Worm (Caenorhabditis elegans) whole organism, early embryonic: ENCODE measurements around the gene fzr-1.

Experiments used
- B0310.2 ChIP-seq: sonication (generic microtip); optimal IDR thresholded peaks from 2 replicates; lab custom pipeline; 2016; ENCODE audit warnings: mild to moderate bottlenecking, missing genetic modification characterization, missing compliant biosample characterization
- F13C5.2 ChIP-seq: sonication (generic microtip); optimal IDR thresholded peaks from 2 replicates; lab custom pipeline; 2017; ENCODE audit warnings: mild to moderate bottlenecking, missing genetic modification characterization, inconsistent platforms, missing compliant biosample characterization
- aly-1 ChIP-seq: sonication (generic microtip); optimal IDR thresholded peaks from 2 replicates; lab custom pipeline; 2016; ENCODE audit warnings: missing genetic modification characterization, missing compliant biosample characterization
- ama-1 ChIP-seq: fragments of 150-350 bp; optimal IDR thresholded peaks from 2 replicates; lab custom pipeline; 2014
- ceh-13 ChIP-seq: fragments of 200-800 bp; sonication (Bioruptor generic); optimal IDR thresholded peaks from 2 replicates; lab custom pipeline; 2018; ENCODE audit warnings: mild to moderate bottlenecking, missing genetic modification characterization, missing compliant biosample characterization
- ceh-36 ChIP-seq: sonication (generic microtip); optimal IDR thresholded peaks from 2 replicates; lab custom pipeline; 2016; ENCODE audit warnings: missing genetic modification characterization, inconsistent platforms, missing compliant biosample characterization
- ets-7 ChIP-seq: sonication (generic microtip); optimal IDR thresholded peaks from 2 replicates; lab custom pipeline; 2016; ENCODE audit warnings: missing genotype, missing genetic modification characterization, missing compliant biosample characterization
- flt-1 ChIP-seq: fragments of 200-800 bp; sonication (Bioruptor generic); IDR thresholded peaks from 2 replicates; pipeline ENCODE4 v1.3.6; 2022; ENCODE audit warnings: missing genetic modification characterization, missing compliant biosample characterization
- hmbx-1 ChIP-seq: sonication (generic microtip); optimal IDR thresholded peaks from 2 replicates; lab custom pipeline; 2016; ENCODE audit warnings: mild to moderate bottlenecking, missing genetic modification characterization, missing compliant biosample characterization
- hmg-4 ChIP-seq: fragments of 200-800 bp; sonication (Bioruptor generic); optimal IDR thresholded peaks from 2 replicates; lab custom pipeline; 2018; ENCODE audit warnings: mild to moderate bottlenecking, missing genetic modification characterization, missing compliant biosample characterization
- hnd-1 ChIP-seq: sonication (generic microtip); optimal IDR thresholded peaks from 2 replicates; lab custom pipeline; 2016; ENCODE audit warnings: missing genetic modification characterization, missing compliant biosample characterization
- pes-1 ChIP-seq: fragments of 200-800 bp; sonication (Bioruptor generic); IDR thresholded peaks from 2 replicates; pipeline ENCODE4 v1.3.6; 2022; ENCODE audit warnings: missing genetic modification reagents, missing genetic modification characterization, missing compliant biosample characterization
- scrt-1 ChIP-seq: fragments of 200-800 bp; sonication (Bioruptor generic); IDR thresholded peaks from 2 replicates; pipeline ENCODE4 v1.3.6; 2022; ENCODE audit warnings: missing genetic modification characterization, missing compliant biosample characterization
- sea-1 ChIP-seq: fragments of 200-800 bp; sonication (Bioruptor generic); conservative IDR thresholded peaks from 2 replicates; pipeline ENCODE4 v1.3.6; 2022; ENCODE audit warnings: missing genetic modification characterization, missing compliant biosample characterization
- tbx-11 ChIP-seq: fragments of 200-800 bp; sonication (Bioruptor generic); IDR thresholded peaks from 2 replicates; pipeline ENCODE4 v1.3.6; 2022; ENCODE audit warnings: missing genetic modification characterization, missing compliant biosample characterization
- tbx-37 ChIP-seq: fragments of 200-800 bp; sonication (Bioruptor generic); conservative IDR thresholded peaks from 2 replicates; pipeline ENCODE4 v1.3.6; 2022; ENCODE audit warnings: missing genetic modification reagents, missing genetic modification characterization, missing compliant biosample characterization
- tra-4 ChIP-seq: sonication (generic microtip); optimal IDR thresholded peaks from 2 replicates; lab custom pipeline; 2017; ENCODE audit warnings: missing genetic modification characterization, missing compliant biosample characterization

Gene fzr-1

DNA sequence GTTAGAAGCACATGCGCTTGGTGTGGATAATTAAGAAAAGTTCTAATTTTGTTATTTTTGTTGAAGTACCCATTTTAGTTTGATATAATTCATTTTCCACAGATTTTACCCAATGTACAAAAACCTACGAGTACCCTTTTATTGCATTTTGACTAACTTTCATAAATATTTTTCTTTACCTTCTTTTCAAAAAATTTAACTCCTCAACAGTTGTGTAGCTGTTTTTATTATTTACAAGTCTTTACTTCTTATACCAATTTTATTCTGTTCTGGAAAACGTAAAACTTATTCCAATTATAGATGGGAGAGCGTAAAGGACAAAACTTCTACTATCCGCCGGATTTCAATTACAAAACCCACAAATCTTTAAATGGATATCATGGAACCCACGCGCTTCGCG, 4.9 kb upstream of the fzr-1 start, which contains the start of gene ZK1307.9:
Gene ZK1307.9 (plus strand): TSS at position 301 of the 400 bp plus-strand sequence.
- TF ChIP-seq scrt-1, result no peak
- no peak for TF ChIP-seq sea-1 (GFP tag; lab: Robert Waterston, UW)
- TF ChIP-seq F13C5.2 (tag; lab: Kevin White, UChicago), result no peak
- TF ChIP-seq ceh-36, result no peak
- no peak for TF ChIP-seq ama-1 (lab: Kevin White, UChicago)
- no peak for TF ChIP-seq ets-7 (tag; lab: Kevin White, UChicago)
- no peak for TF ChIP-seq tbx-37 (GFP tag; lab: Robert Waterston, UW)

DNA sequence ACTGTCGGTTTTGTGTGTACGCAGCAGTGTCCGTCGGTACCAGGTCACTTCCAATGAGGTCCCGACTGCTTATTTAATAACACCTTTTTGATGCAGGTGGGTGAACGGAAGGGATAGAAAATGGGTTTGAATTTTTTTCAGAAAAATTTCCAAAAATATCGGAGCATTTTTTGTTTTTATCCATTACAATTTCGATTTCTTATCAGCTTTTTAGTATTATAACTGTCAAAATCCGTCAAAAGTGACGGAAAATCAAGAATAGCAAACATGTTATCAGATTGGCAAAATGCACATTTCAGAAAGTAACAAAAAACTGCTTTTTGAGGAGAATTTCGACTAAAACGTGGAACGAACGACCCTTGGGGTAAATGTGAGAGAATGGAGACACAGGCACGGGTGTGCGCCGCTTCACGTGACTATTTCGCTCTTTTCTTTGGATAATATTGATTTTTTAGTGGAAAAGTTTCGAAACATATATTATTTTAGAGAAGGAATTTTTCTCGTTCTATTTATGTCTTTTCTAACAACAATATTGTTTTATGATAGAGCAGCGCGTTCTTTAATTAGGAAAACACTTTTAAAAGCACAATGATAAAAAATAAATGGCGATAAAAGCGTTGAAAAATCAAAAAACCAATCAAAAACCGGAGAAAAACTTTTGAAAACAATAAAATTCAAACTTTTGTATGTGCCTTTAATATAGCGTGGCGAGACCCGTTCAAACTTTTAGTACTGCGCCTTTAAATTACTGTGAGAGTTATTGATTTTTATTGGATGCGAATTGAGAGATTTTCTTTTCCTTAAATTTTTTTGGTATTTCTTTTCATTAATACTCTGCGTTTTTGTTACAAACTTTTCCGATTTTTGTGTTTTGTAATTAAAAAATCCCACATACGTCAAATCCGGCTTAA, 2.9 kb upstream of the fzr-1 start, which contains the start of gene sqv-8:
Gene sqv-8 (plus strand): TSS at position 51 of the 911 bp plus-strand sequence.
- TF ChIP-seq B0310.2 (tag; lab: Kevin White, UChicago), result no peak
- no peak for TF ChIP-seq tbx-37 (GFP tag; lab: Robert Waterston, UW)
- TF ChIP-seq tra-4, result no peak
- TF ChIP-seq ama-1 (lab: Kevin White, UChicago), result no peak
- TF ChIP-seq F13C5.2 (tag; lab: Kevin White, UChicago), result no peak
- TF ChIP-seq scrt-1, result no peak
- TF ChIP-seq hnd-1 (tag; lab: Kevin White, UChicago), result no peak
- no peak for TF ChIP-seq ceh-36
- TF ChIP-seq aly-1, result no peak

DNA sequence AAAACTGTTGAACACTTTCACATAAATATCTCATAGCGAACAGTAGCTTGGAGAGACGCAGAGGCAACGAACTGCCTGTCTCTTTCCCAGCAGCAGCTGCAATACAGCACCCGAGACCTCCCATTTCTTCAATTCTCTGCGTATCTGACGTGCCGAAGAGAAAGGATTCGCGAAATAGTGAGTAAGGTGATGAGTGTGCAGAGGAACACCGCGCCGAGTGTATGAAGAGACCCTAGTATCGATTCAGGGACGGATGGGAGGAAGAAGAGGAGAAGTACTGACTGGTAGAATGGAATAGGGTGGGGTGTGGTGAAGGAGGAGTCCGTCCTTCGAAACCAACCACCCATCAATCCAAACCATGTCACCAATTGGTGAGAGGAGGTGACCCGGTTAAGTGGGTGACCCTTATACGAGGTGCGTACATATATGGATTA, 1.9 kb upstream of the fzr-1 start:
- peak; percentile 7 for TF ChIP-seq ets-7 (tag; lab: Kevin White, UChicago)
- TF ChIP-seq flt-1, result no peak
- TF ChIP-seq ceh-36, result no peak
- TF ChIP-seq sea-1 (GFP tag; lab: Robert Waterston, UW), result 0 out of 2 replicates have a peak, but pooled peaks have one; percentile 33
- TF ChIP-seq F13C5.2 (tag; lab: Kevin White, UChicago), result peak; percentile 42
- TF ChIP-seq hmg-4 (GFP tag; lab: Kevin White, UChicago), result peak; percentile 77
- TF ChIP-seq ceh-13 (GFP tag; lab: Kevin White, UChicago), result peak; percentile 4

DNA sequence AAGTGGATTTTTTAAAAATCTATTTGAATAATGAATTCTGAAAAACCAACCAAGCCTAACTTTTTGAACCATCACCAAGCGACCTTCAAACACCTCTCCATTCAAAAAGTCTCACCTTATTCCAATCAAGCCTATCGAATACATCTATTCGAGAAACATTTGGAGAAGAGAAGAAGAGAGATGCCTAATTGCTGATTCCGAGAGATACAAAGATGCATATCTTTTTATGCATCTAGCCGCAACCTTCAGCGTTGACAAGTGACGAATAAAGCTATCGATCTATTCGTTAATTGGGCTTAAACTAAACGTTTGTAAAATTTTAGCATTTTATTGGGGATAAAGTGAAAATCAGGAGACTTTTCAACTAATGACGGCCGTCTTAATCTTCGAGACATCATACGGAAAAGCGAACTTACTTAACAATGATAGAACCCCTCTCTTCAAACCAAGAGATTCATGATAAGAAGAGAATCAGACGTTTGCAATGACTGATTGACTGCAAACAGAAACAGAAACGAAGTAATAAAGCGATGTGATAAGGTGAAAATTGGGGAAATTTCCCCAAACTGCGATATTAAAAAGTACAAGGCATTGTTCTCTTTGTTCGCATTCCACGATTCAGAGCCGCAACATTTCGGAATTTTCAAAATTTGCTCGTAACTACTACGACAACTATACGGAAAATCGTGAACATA, 821 bp upstream of the fzr-1 start:
- TF ChIP-seq ceh-36 (no peak), aly-1 (no peak), flt-1 (no peak), ceh-13 (GFP tag; lab: Kevin White, UChicago) (no peak), hmg-4 (GFP tag; lab: Kevin White, UChicago) (no peak), scrt-1 (no peak), hnd-1 (tag; lab: Kevin White, UChicago) (no peak), ama-1 (lab: Kevin White, UChicago) (no peak), F13C5.2 (tag; lab: Kevin White, UChicago) (no peak), B0310.2 (tag; lab: Kevin White, UChicago) (no peak), tbx-37 (GFP tag; lab: Robert Waterston, UW) (no peak), tbx-11 (GFP tag; lab: Robert Waterston, UW) (no peak), ets-7 (tag; lab: Kevin White, UChicago) (no peak), hmbx-1 (tag; lab: Kevin White, UChicago) (no peak), tra-4 (no peak), sea-1 (GFP tag; lab: Robert Waterston, UW) (no peak), pes-1 (GFP tag; lab: Robert Waterston, UW) (no peak)

DNA sequence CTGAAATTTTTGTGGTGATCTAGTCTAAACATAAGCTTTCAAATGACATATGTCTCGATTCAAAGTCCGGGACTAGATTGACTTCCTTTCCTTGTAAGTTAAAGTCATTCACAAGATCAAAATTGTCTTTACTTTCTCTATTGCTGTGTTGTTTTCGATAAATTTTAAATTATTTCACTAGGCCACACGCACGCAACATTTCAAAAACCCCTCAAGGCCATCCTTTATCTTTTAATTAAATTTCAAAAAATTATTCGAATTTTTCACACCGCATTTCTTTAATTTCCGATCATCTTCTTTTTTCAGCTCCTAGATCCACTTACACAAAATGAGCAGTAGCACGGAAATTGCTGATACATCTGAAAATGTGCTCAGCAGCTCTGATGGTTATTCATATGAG, 8.0 kb downstream of the fzr-1 start, which contains the start of gene ZK1307.7:
Gene ZK1307.7 (plus strand): TSS at position 301 of the 400 bp plus-strand sequence.
- TF ChIP-seq flt-1, result no peak
- TF ChIP-seq tbx-11 (GFP tag; lab: Robert Waterston, UW), result no peak
- no peak for TF ChIP-seq ceh-13 (GFP tag; lab: Kevin White, UChicago)
- TF ChIP-seq hnd-1 (tag; lab: Kevin White, UChicago), result no peak
- no peak for TF ChIP-seq tra-4
- no peak for TF ChIP-seq B0310.2 (tag; lab: Kevin White, UChicago)

DNA sequence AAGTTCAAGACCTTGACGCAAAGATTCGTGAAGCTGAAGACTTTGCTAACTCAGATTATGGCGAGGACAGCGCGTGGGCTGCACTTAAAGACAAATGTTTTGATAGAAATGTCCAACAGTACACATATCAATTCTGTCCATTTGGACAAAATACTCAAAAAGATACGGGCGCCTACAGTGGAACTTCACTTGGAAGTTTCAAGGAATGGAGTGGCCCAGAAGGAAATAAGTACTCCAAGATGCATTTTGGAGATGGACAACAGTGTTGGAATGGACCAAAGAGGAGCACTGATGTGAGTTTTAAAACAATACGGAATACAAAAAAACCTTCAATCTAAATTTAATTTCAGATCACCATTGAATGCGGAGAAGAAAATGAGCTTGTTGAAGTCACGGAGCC, 18.3 kb downstream of the fzr-1 start:
- no peak for TF ChIP-seq tbx-11 (GFP tag; lab: Robert Waterston, UW)
- TF ChIP-seq sea-1 (GFP tag; lab: Robert Waterston, UW), result no peak
- TF ChIP-seq hmbx-1 (tag; lab: Kevin White, UChicago), result no peak

DNA sequence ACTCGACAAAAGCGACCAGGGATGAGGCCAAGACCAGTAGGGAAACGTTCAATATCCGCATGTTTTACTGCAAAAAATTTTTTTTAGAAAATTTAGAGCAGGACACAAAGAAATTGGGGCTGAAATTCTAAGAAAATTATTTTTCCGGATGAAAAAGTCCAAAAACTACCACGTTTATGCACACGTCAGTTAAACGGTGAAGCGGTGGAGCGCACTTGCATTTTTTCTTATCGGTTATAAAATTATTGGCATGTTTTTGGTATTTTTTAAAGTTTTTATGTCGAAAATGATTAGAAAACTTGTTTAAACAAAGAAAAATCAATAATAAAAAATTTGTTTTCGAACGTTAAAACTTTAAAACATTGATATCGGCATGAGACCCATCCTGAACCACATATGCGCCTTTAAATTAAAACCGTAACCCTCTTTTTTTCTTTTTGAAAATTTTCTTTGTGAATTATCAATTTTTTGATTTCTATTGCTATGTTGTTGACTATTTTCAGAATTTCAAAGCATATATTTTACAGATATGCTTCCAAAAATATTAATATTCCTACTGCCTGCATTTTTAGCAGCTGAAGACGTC, 20.1 kb downstream of the fzr-1 start, which contains the start of the genes dnj-20 and ZK1307.8:
Gene dnj-20 (minus strand): TSS at position 67 of the 586 bp plus-strand sequence.
Gene ZK1307.8 (plus strand): TSS at position 504 of the 586 bp plus-strand sequence.
- TF ChIP-seq pes-1 (GFP tag; lab: Robert Waterston, UW) (no peak), hnd-1 (tag; lab: Kevin White, UChicago) (no peak), ama-1 (lab: Kevin White, UChicago) (no peak), tbx-11 (GFP tag; lab: Robert Waterston, UW) (no peak), scrt-1 (no peak), hmbx-1 (tag; lab: Kevin White, UChicago) (no peak), tbx-37 (GFP tag; lab: Robert Waterston, UW) (no peak), aly-1 (no peak)
